Worm (Caenorhabditis elegans): ENCODE measurements around the gene F37C4.8.

The F37C4.8 gene

DNA sequence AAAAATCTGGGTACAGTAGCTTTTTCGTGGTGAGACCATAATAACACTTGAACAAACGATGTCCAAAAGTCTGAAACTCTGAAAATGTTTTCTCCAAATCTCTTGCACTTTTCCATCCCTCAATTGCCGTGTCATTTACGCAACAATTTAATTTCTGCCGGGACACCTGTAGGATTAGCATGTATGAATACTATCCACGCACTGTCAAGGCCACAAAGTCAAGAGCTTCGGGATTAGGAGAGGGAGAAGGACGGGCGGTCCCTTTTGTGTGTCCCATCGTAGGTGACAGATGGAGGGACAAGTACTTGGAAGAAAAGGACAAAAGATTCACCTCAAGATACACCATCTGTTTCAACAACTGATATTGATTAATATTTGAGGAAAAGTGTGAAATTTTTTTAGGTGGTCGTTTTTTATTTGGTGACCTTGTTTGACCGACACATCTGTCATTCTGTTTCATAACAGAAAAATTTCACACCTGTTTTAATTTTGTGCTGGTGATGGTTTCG, 37.9 kb downstream of the F37C4.8 start:
- TF ChIP-seq dao-5 (tag; optimal IDR thresholded peaks at IDR 0.05) = no peak

DNA sequence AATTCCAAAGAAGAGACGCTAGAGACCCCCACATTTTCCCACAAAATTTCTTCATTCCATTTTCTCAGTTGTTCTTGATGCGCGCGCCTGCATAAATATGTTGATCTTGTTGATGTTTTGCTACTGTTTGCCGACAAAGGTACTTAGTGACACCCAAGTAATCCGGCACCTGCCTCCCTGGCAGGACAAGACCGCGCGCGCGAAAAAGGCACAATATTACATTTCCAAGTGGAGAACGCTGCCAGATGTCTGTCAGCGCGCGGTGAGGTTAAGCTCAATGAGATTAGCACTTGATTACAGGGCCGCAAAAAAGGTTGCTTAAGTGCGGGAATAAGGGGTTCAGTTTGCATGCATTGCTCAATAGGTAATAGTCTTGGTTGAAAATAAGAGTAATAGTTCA, 39.4 kb downstream of the F37C4.8 start:
- TF ChIP-seq dao-5 (tag; optimal IDR thresholded peaks at IDR 0.05) = no peak
- TF ChIP-seq him-1 (tag; optimal IDR thresholded peaks at IDR 0.05) = no peak
- TF ChIP-seq W03F9.2 (tag; optimal IDR thresholded peaks at IDR 0.05) = no peak

DNA sequence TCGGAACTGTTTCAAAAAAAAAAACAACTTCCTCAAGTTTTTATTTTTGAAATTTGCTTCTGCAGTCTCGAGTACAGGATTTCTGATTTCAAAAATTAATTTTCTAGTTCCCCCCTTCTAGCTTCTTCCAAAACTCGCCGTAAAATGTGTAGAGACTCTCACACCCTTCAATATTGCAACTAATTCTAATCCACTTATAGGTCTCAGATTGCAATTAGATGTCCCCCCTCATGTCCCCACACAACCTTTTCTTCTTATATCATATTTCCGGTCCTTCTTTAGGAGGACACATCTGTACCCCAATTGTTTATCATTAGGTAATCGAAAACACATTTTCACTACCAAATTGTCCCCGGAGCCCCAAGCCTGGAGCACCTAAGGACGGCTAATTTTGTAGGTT, 40.5 kb downstream of the F37C4.8 start:
- no peak for TF ChIP-seq dao-5 (tag; optimal IDR thresholded peaks at IDR 0.05)
- TF ChIP-seq W03F9.2 (tag; optimal IDR thresholded peaks at IDR 0.05) = no peak
- no peak for TF ChIP-seq him-1 (tag; optimal IDR thresholded peaks at IDR 0.05)

DNA sequence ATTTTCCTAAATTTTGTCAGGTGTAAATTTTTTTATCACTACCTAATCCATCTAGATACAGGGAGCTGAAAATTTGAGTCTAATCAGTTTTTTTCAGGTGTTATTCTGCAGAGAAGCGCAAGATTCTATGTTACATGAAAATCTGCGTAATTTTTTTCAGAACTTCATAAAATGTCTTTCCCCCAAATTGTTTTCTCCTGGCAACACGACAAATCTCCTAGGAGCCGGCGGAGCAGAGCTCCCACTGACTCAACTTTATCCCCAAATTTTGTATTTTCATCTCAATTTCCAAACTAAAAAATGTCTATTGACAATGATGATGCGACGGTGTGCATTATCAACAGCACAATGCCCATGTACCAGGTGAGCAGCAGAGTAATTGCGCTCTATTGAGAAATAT, 41.6 kb downstream of the F37C4.8 start, which contains the start of gene F28F9.2:
Gene F28F9.2, plus strand, starts transcription at position 301 of the 400 bp plus-strand sequence.
- TF ChIP-seq dao-5 (tag; optimal IDR thresholded peaks at IDR 0.05) (no peak), W03F9.2 (tag; optimal IDR thresholded peaks at IDR 0.05) (no peak), him-1 (tag; optimal IDR thresholded peaks at IDR 0.05) (no peak)

DNA sequence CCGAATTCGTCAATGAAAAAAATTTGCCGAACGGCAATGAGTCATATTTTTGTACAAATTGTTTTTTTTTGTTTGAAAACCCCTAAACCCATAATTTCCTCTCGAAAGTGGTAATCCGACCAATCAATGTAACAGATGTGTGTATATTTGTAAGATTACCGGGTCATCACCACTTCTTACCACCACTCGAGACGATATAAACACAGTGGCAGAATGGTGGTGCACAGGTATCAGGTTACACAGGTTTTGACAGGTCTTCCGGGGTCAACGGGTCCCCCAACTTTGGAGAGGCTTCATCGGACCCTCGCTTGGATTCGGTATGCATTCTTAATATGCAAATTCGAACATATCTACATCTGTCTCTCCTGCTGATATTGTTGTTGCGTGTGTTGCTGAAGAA, 42.3 kb downstream of the F37C4.8 start:
- TF ChIP-seq him-1 (tag; optimal IDR thresholded peaks at IDR 0.05) (no peak), dao-5 (tag; optimal IDR thresholded peaks at IDR 0.05) (no peak), W03F9.2 (tag; optimal IDR thresholded peaks at IDR 0.05) (no peak)

DNA sequence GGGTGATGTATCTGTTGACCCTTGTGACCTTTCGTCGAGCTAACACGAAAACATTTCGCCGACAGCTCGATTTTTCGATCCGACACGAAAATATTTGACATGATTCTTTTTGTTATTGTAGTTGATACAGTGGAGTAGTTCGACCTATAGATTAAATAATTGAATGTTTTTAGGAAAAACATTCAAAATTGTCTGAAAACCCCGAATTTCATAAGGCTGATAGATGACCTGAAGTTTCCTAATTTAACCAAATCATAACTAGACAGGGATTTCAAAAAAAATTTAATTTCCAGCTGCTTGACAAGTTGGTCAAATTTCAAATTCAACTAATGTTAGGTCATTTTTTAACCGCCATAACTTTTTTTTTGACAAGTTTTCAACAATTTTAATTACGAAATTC, 46.0 kb downstream of the F37C4.8 start, which contains the start of gene cal-3:
Gene cal-3, minus strand, starts transcription at position 101 of the 400 bp plus-strand sequence.
- TF ChIP-seq dao-5 (tag; optimal IDR thresholded peaks at IDR 0.05) = no peak
- no peak for TF ChIP-seq him-1 (tag; optimal IDR thresholded peaks at IDR 0.05)
- no peak for TF ChIP-seq W03F9.2 (tag; optimal IDR thresholded peaks at IDR 0.05)

DNA sequence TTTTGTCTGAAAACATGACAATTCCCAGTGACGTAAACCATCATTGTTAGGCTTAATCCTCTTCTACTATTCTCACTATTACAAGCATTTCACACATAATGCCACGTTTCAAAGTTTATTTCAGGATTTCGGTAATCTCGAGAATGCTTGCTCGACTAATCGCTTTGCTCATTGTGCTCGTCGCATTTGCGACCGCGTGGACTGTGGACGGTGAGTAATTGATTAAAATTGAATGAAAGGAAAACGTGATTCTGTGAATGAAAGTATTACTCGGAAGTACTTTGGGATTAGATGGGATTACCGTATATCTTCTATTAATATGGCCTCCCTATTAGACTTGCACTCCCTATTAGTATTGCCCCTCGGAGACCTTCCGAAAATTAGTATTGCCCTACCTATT, 47.2 kb downstream of the F37C4.8 start:
- TF ChIP-seq W03F9.2 (tag; optimal IDR thresholded peaks at IDR 0.05) (no peak), dao-5 (tag; optimal IDR thresholded peaks at IDR 0.05) (no peak), him-1 (tag; optimal IDR thresholded peaks at IDR 0.05) (no peak)

DNA sequence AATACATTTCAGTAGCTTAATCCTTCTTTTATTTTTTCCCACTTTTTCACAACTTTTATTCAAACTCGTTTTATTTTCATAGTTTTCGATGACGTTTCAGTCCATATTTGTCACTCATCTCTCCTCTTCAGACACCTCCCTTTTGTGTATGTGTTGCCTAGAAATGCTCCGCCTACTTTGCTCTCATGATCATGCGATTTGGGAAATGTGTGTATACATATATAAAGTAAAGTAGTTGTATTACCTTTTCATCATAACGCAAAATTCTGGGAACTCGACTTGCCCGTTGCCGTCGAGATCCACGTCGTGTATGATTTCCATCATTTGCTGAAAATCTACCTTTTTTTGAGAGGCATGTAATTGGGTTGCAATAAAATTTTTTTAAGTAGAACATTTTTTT, 49.0 kb downstream of the F37C4.8 start:
- TF ChIP-seq dao-5 (tag; optimal IDR thresholded peaks at IDR 0.05) = no peak
- no peak for TF ChIP-seq W03F9.2 (tag; optimal IDR thresholded peaks at IDR 0.05)
- no peak for TF ChIP-seq him-1 (tag; optimal IDR thresholded peaks at IDR 0.05)
